ENCODE assay signal across 1 fruit fly cellular context in genomic region chr2L:5239433-5240278, dm6.
TF ChIP-seq lines count a peak whose summit lies in the region.

No protein-coding gene starts in this region.

TF ChIP-seq in whole organism, embryonic, 481 proteins besides CTCF, POLR2A, EP300 and RAD21 (continued from another document):
- TF ChIP-seq pan (optimal IDR thresholded peaks at IDR 0.05; lab: Kevin White, UChicago) (no peak), pan (GFP tag; optimal IDR thresholded peaks at IDR 0.05 in 1 of 2, IDR thresholded peaks at IDR 0.05 in 1 of 2) (no peak), wor (GFP tag; IDR thresholded peaks at IDR 0.05; lab: Robert Waterston, UW) (no peak), Asciz (GFP tag; optimal IDR thresholded peaks at IDR 0.05; lab: Kevin White, UChicago) (no peak), grau (tag; optimal IDR thresholded peaks at IDR 0.05; lab: Kevin White, UChicago) (no peak), yki (optimal IDR thresholded peaks at IDR 0.05; lab: Kevin White, UChicago) (no peak), gce (GFP tag; IDR thresholded peaks at IDR 0.05; lab: Robert Waterston, UW) (no peak), CG9797 (GFP tag; optimal IDR thresholded peaks at IDR 0.05; lab: Kevin White, UChicago) (no peak), Hr39 (optimal IDR thresholded peaks at IDR 0.05; lab: Kevin White, UChicago) (no peak), Hmr (GFP tag; optimal IDR thresholded peaks at IDR 0.05; lab: Kevin White, UChicago) (no peak), CG7745 (tag; optimal IDR thresholded peaks at IDR 0.05; lab: Kevin White, UChicago) (peak; percentile 47), CG9609 (GFP tag; optimal IDR thresholded peaks at IDR 0.05; lab: Kevin White, UChicago) (no peak), Sox102F (GFP tag; optimal IDR thresholded peaks at IDR 0.05; lab: Kevin White, UChicago) (no peak), Adf1 (GFP tag; IDR thresholded peaks at IDR 0.05; lab: Robert Waterston, UW) (no peak), CG13894 (tag; optimal IDR thresholded peaks at IDR 0.05; lab: Kevin White, UChicago) (peak; percentile 1), D19B (GFP tag; optimal IDR thresholded peaks at IDR 0.05; lab: Kevin White, UChicago) (no peak), Camta (GFP tag; optimal IDR thresholded peaks at IDR 0.05; lab: Kevin White, UChicago) (no peak), ase (GFP tag; IDR thresholded peaks at IDR 0.05; lab: Robert Waterston, UW) (0 out of 3 replicates have a peak, but pooled peaks have one; percentile 16), bigmax (GFP tag; optimal IDR thresholded peaks at IDR 0.05; lab: Kevin White, UChicago) (no peak), fru (optimal IDR thresholded peaks at IDR 0.05; lab: Kevin White, UChicago) (no peak), GATAe (GFP tag; conservative IDR thresholded peaks at IDR 0.05; lab: Robert Waterston, UW) (no peak), Elba2 (GFP tag; optimal IDR thresholded peaks at IDR 0.05; lab: Kevin White, UChicago) (no peak), CG7372 (GFP tag; IDR thresholded peaks at IDR 0.05; lab: Robert Waterston, UW) (no peak), cad (GFP tag; optimal IDR thresholded peaks at IDR 0.05; lab: Kevin White, UChicago) (peak; percentile 53), CG8281 (tag; optimal IDR thresholded peaks at IDR 0.05; lab: Kevin White, UChicago) (no peak), stc (GFP tag; IDR thresholded peaks at IDR 0.05; lab: Robert Waterston, UW) (no peak), hbn (GFP tag; IDR thresholded peaks at IDR 0.05; lab: Robert Waterston, UW; ENCODE audit: partially characterized antibody) (no peak), mam (GFP tag; optimal IDR thresholded peaks at IDR 0.05; lab: Kevin White, UChicago) (no peak), Dek (tag; optimal IDR thresholded peaks at IDR 0.05; lab: Kevin White, UChicago) (no peak), z (GFP tag; IDR thresholded peaks at IDR 0.05; lab: Robert Waterston, UW) (no peak), CG4328 (GFP tag; optimal IDR thresholded peaks at IDR 0.05; lab: Kevin White, UChicago) (no peak), chn (GFP tag; optimal IDR thresholded peaks at IDR 0.05; lab: Kevin White, UChicago) (no peak), CG10431 (GFP tag; optimal IDR thresholded peaks at IDR 0.05; lab: Kevin White, UChicago) (no peak), CG18011 (GFP tag; optimal IDR thresholded peaks at IDR 0.05; lab: Kevin White, UChicago) (no peak), ATbp (GFP tag; optimal IDR thresholded peaks at IDR 0.05; lab: Kevin White, UChicago) (peak; percentile 25), fu2 (GFP tag; optimal IDR thresholded peaks at IDR 0.05; lab: Kevin White, UChicago) (no peak), CG6854 (GFP tag; optimal IDR thresholded peaks at IDR 0.05; lab: Kevin White, UChicago) (no peak), h (optimal IDR thresholded peaks at IDR 0.05; lab: Kevin White, UChicago) (no peak), CG11695 (GFP tag; IDR thresholded peaks at IDR 0.05; lab: Robert Waterston, UW) (no peak), phol (tag; optimal IDR thresholded peaks at IDR 0.05; lab: Kevin White, UChicago) (no peak), CG17829 (tag; optimal IDR thresholded peaks at IDR 0.05; lab: Kevin White, UChicago) (no peak), CG7786 (GFP tag; optimal IDR thresholded peaks at IDR 0.05; lab: Kevin White, UChicago) (no peak), danr (GFP tag; IDR thresholded peaks at IDR 0.05; lab: Robert Waterston, UW) (no peak), ERR (GFP tag; optimal IDR thresholded peaks at IDR 0.05; lab: Kevin White, UChicago) (no peak), kni (GFP tag; optimal IDR thresholded peaks at IDR 0.05; lab: Kevin White, UChicago) (peak; percentile 92), Gug (GFP tag; IDR thresholded peaks at IDR 0.05; lab: Robert Waterston, UW) (no peak), vvl (GFP tag; IDR thresholded peaks at IDR 0.05; lab: Robert Waterston, UW) (no peak), ac (GFP tag; optimal IDR thresholded peaks at IDR 0.05; lab: Kevin White, UChicago) (peak; percentile 9), CG12299 (tag; optimal IDR thresholded peaks at IDR 0.05; lab: Kevin White, UChicago) (no peak), dmrt99B (tag; optimal IDR thresholded peaks at IDR 0.05; lab: Kevin White, UChicago) (no peak), CG33557 (GFP tag; optimal IDR thresholded peaks at IDR 0.05; lab: Kevin White, UChicago) (peak; percentile 1), lmd (GFP tag; IDR thresholded peaks at IDR 0.05; lab: Robert Waterston, UW) (0 out of 2 replicates have a peak, but pooled peaks have one; percentile 5), Trl (optimal IDR thresholded peaks at IDR 0.05; lab: Kevin White, UChicago) (no peak), Trl (GFP tag; optimal IDR thresholded peaks at IDR 0.05; lab: Kevin White, UChicago) (no peak), twi (tag; optimal IDR thresholded peaks at IDR 0.05; lab: Kevin White, UChicago) (peak; percentile 100), Ssrp (tag; optimal IDR thresholded peaks at IDR 0.05; lab: Kevin White, UChicago) (no peak), Stat92E (GFP tag; optimal IDR thresholded peaks at IDR 0.05; lab: Kevin White, UChicago) (peak in 1 of 3 experiments; percentile 98), HmgD (GFP tag; optimal IDR thresholded peaks at IDR 0.05; lab: Kevin White, UChicago) (no peak), CG33213 (GFP tag; optimal IDR thresholded peaks at IDR 0.05; lab: Kevin White, UChicago) (no peak), odd (GFP tag; optimal IDR thresholded peaks at IDR 0.05; lab: Kevin White, UChicago) (peak; percentile 15), CG9932 (GFP tag; IDR thresholded peaks at IDR 0.05; lab: Robert Waterston, UW) (no peak), Ptx1 (GFP tag; IDR thresholded peaks at IDR 0.05; lab: Robert Waterston, UW) (no peak), knrl (GFP tag; IDR thresholded peaks at IDR 0.05; lab: Robert Waterston, UW; ENCODE audit: partially characterized antibody) (no peak), Rx (GFP tag; IDR thresholded peaks at IDR 0.05; lab: Robert Waterston, UW) (no peak), vnd (GFP tag; IDR thresholded peaks at IDR 0.05; lab: Robert Waterston, UW; ENCODE audit: partially characterized antibody) (no peak), bowl (GFP tag; IDR thresholded peaks at IDR 0.05; lab: Robert Waterston, UW) (no peak), tx (GFP tag; optimal IDR thresholded peaks at IDR 0.05; lab: Kevin White, UChicago) (no peak), CG4730 (GFP tag; IDR thresholded peaks at IDR 0.05; lab: Robert Waterston, UW) (no peak), bsh (GFP tag; optimal IDR thresholded peaks at IDR 0.05; lab: Kevin White, UChicago) (peak in 1 of 2 experiments; percentile 0), D (optimal IDR thresholded peaks at IDR 0.05; lab: Kevin White, UChicago) (peak; percentile 89), D (GFP tag; optimal IDR thresholded peaks at IDR 0.05; lab: Kevin White, UChicago) (peak; percentile 6), CG13624 (GFP tag; optimal IDR thresholded peaks at IDR 0.05; lab: Kevin White, UChicago) (no peak), pros (GFP tag; optimal IDR thresholded peaks at IDR 0.05; lab: Kevin White, UChicago) (peak; percentile 48), shn (GFP tag; optimal IDR thresholded peaks at IDR 0.05; lab: Kevin White, UChicago) (peak; percentile 30), nerfin-2 (GFP tag; IDR thresholded peaks at IDR 0.05; lab: Robert Waterston, UW; ENCODE audit: partially characterized antibody) (no peak), oc (tag; optimal IDR thresholded peaks at IDR 0.05; lab: Kevin White, UChicago) (peak; percentile 52), HLH3B (GFP tag; IDR thresholded peaks at IDR 0.05; lab: Robert Waterston, UW) (no peak), zf30C (GFP tag; optimal IDR thresholded peaks at IDR 0.05; lab: Kevin White, UChicago) (no peak), Hr78 (GFP tag; optimal IDR thresholded peaks at IDR 0.05; lab: Kevin White, UChicago) (peak in 1 of 2 experiments; percentile 75), CG8290 (GFP tag; optimal IDR thresholded peaks at IDR 0.05; lab: Kevin White, UChicago) (no peak), CG8290 (tag; optimal IDR thresholded peaks at IDR 0.05; lab: Kevin White, UChicago) (no peak), Lhr (GFP tag; optimal IDR thresholded peaks at IDR 0.05; lab: Kevin White, UChicago) (no peak), CG3281 (GFP tag; optimal IDR thresholded peaks at IDR 0.05; lab: Kevin White, UChicago) (no peak), sens (GFP tag; lab: Kevin White, UChicago) (peak; percentile 23), cg (GFP tag; optimal IDR thresholded peaks at IDR 0.05; lab: Kevin White, UChicago) (peak; percentile 13), sens-2 (GFP tag; IDR thresholded peaks at IDR 0.05; lab: Robert Waterston, UW) (no peak), CG12769 (tag; optimal IDR thresholded peaks at IDR 0.05; lab: Kevin White, UChicago) (peak; percentile 0), Dll (GFP tag; IDR thresholded peaks at IDR 0.05; lab: Robert Waterston, UW; ENCODE audit: partially characterized antibody) (no peak), CG10321 (GFP tag; IDR thresholded peaks at IDR 0.05; lab: Robert Waterston, UW) (no peak), BtbVII (GFP tag; optimal IDR thresholded peaks at IDR 0.05; lab: Kevin White, UChicago) (no peak), CG18476 (GFP tag; optimal IDR thresholded peaks at IDR 0.05; lab: Kevin White, UChicago) (no peak), CG2199 (GFP tag; IDR thresholded peaks at IDR 0.05; lab: Robert Waterston, UW) (0 out of 3 replicates have a peak, but pooled peaks have one; percentile 84), CG17328 (GFP tag; IDR thresholded peaks at IDR 0.05; lab: Robert Waterston, UW) (0 out of 2 replicates have a peak, but pooled peaks have one; percentile 6), gsb-n (tag; optimal IDR thresholded peaks at IDR 0.05; lab: Kevin White, UChicago) (peak; percentile 18), CG9876 (GFP tag; optimal IDR thresholded peaks at IDR 0.05; lab: Kevin White, UChicago) (no peak), CG12104 (GFP tag; optimal IDR thresholded peaks at IDR 0.05; lab: Kevin White, UChicago) (no peak), pfk (GFP tag; optimal IDR thresholded peaks at IDR 0.05; lab: Kevin White, UChicago) (no peak), CG2875 (GFP tag; optimal IDR thresholded peaks at IDR 0.05; lab: Kevin White, UChicago) (no peak), ap (GFP tag; IDR thresholded peaks at IDR 0.05; lab: Robert Waterston, UW) (no peak), CG8388 (GFP tag; optimal IDR thresholded peaks at IDR 0.05; lab: Kevin White, UChicago) (no peak), vfl (GFP tag; optimal IDR thresholded peaks at IDR 0.05; lab: Kevin White, UChicago) (no peak), seq (GFP tag; IDR thresholded peaks at IDR 0.05; lab: Robert Waterston, UW) (no peak), Ets65A (GFP tag; lab: Kevin White, UChicago) (no peak), CG2202 (tag; optimal IDR thresholded peaks at IDR 0.05; lab: Kevin White, UChicago) (peak; percentile 16), schlank (tag; optimal IDR thresholded peaks at IDR 0.05; lab: Kevin White, UChicago) (no peak), sr (GFP tag; IDR thresholded peaks at IDR 0.05; lab: Robert Waterston, UW) (peak; percentile 93), CG6813 (GFP tag; optimal IDR thresholded peaks at IDR 0.05; lab: Kevin White, UChicago) (no peak), CG16863 (GFP tag; optimal IDR thresholded peaks at IDR 0.05; lab: Kevin White, UChicago) (no peak), D19A (tag; optimal IDR thresholded peaks at IDR 0.05; lab: Kevin White, UChicago) (no peak), az2 (GFP tag; optimal IDR thresholded peaks at IDR 0.05; lab: Kevin White, UChicago) (no peak), Antp (GFP tag; optimal IDR thresholded peaks at IDR 0.05; lab: Kevin White, UChicago) (no peak), MESR4 (GFP tag; optimal IDR thresholded peaks at IDR 0.05; lab: Kevin White, UChicago) (no peak), sug (tag; optimal IDR thresholded peaks at IDR 0.05; lab: Kevin White, UChicago) (no peak), Nf-YC (tag; optimal IDR thresholded peaks at IDR 0.05; lab: Kevin White, UChicago) (no peak), Bgb (GFP tag; IDR thresholded peaks at IDR 0.05; lab: Robert Waterston, UW; ENCODE audit: partially characterized antibody) (no peak), tll (GFP tag; optimal IDR thresholded peaks at IDR 0.05; lab: Kevin White, UChicago) (peak in 1 of 2 experiments; percentile 6), gt (GFP tag; IDR thresholded peaks at IDR 0.05; lab: Robert Waterston, UW) (no peak), Kr (GFP tag; optimal IDR thresholded peaks at IDR 0.05; lab: Kevin White, UChicago) (peak; percentile 81), disco-r (GFP tag; optimal IDR thresholded peaks at IDR 0.05; lab: Kevin White, UChicago) (no peak), cas (GFP tag; IDR thresholded peaks at IDR 0.05; lab: Robert Waterston, UW) (no peak), Med (GFP tag; lab: Kevin White, UChicago) (peak; percentile 78), grn (GFP tag; optimal IDR thresholded peaks at IDR 0.05; lab: Kevin White, UChicago) (peak; percentile 46), Drgx (GFP tag; IDR thresholded peaks at IDR 0.05; lab: Robert Waterston, UW) (no peak), CG7271 (tag; optimal IDR thresholded peaks at IDR 0.05; lab: Kevin White, UChicago) (no peak), MTF-1 (GFP tag; optimal IDR thresholded peaks at IDR 0.05; lab: Kevin White, UChicago; ENCODE audit: borderline replicate concordance) (peak; percentile 6), CG11696 (GFP tag; IDR thresholded peaks at IDR 0.05; lab: Robert Waterston, UW) (no peak), fd64A (GFP tag; optimal IDR thresholded peaks at IDR 0.05; lab: Kevin White, UChicago) (peak; percentile 9), CG7963 (GFP tag; IDR thresholded peaks at IDR 0.05; lab: Robert Waterston, UW; ENCODE audit: partially characterized antibody) (no peak), exex (tag; optimal IDR thresholded peaks at IDR 0.05; lab: Kevin White, UChicago) (no peak), Meics (GFP tag; optimal IDR thresholded peaks at IDR 0.05; lab: Kevin White, UChicago) (peak; percentile 1), lola (GFP tag; optimal IDR thresholded peaks at IDR 0.05; lab: Kevin White, UChicago) (no peak), Nf-YA (GFP tag; IDR thresholded peaks at IDR 0.05; lab: Robert Waterston, UW) (no peak), CkIIα-i1 (GFP tag; IDR thresholded peaks at IDR 0.05; lab: Robert Waterston, UW) (no peak), dimm (GFP tag; IDR thresholded peaks at IDR 0.05; lab: Robert Waterston, UW) (no peak)
